Worm (Caenorhabditis elegans): ENCODE results near the gene K08B5.1.

Gene K08B5.1

DNA sequence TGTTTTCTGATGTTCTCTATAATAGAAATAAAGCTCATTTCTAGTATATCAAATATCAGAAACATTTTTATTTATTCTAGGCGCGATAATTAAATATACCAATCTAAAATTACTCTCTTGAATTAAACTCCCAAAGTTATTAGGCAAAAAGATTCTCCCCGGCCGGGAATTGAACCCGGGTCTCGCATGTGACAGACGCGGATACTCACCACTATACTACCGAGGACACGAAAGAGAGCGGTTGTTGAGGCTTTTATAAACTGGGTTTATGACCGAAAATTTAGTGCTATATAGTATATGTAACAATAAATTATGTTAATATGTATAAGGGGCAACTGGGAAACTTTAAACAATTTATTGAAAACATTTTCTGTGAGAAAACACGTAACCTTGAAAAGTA lies 46.3 kb downstream of the K08B5.1 start:
- no peak for TF ChIP-seq pax-1 (tag; optimal IDR thresholded peaks at IDR 0.05)
- TF ChIP-seq zip-5 (tag; optimal IDR thresholded peaks at IDR 0.05) = peak; percentile 8
- no peak for TF ChIP-seq ceh-18 (tag; optimal IDR thresholded peaks at IDR 0.05)
- peak; percentile 23 for TF ChIP-seq ztf-16 (tag; optimal IDR thresholded peaks at IDR 0.05)
- TF ChIP-seq elt-4 (tag; optimal IDR thresholded peaks at IDR 0.05) = no peak
- peak; percentile 21 for TF ChIP-seq ceh-48 (tag; optimal IDR thresholded peaks at IDR 0.05)
- TF ChIP-seq T23F11.4 (GFP tag; optimal IDR thresholded peaks at IDR 0.05) = no peak
- TF ChIP-seq K02D7.2 (tag; optimal IDR thresholded peaks at IDR 0.05) = peak; percentile 39
- peak; percentile 68; the same call in 1 of the 2 replicates for TF ChIP-seq unc-3 (GFP tag; conservative IDR thresholded peaks at IDR 0.05)
- TF ChIP-seq unc-3 (tag; optimal IDR thresholded peaks at IDR 0.05) = peak; percentile 41
- TF ChIP-seq unc-42 (tag; optimal IDR thresholded peaks at IDR 0.05) = peak; percentile 9
- no peak for TF ChIP-seq syd-9 (tag; optimal IDR thresholded peaks at IDR 0.05)
- peak; percentile 10 for TF ChIP-seq fax-1 (tag; optimal IDR thresholded peaks at IDR 0.05)
- TF ChIP-seq pros-1 (tag; optimal IDR thresholded peaks at IDR 0.05) = no peak
- peak; percentile 55 for TF ChIP-seq K09A11.1 (tag; optimal IDR thresholded peaks at IDR 0.05; ENCODE audit: insufficient read depth)
- TF ChIP-seq ceh-6 (GFP tag; optimal IDR thresholded peaks at IDR 0.05) = peak; percentile 58
- TF ChIP-seq fkh-10 (GFP tag; optimal IDR thresholded peaks at IDR 0.05) = no peak
- no peak for TF ChIP-seq hlh-6 (tag; optimal IDR thresholded peaks at IDR 0.05)
- peak; percentile 14 for TF ChIP-seq hlh-13 (GFP tag; optimal IDR thresholded peaks at IDR 0.05)
- TF ChIP-seq pha-2 (tag; optimal IDR thresholded peaks at IDR 0.05) = peak; percentile 11
- no peak for TF ChIP-seq nhr-11 (tag; optimal IDR thresholded peaks at IDR 0.05)
- no peak for TF ChIP-seq ets-4 (tag; optimal IDR thresholded peaks at IDR 0.05)
- TF ChIP-seq unc-55 (GFP tag; optimal IDR thresholded peaks at IDR 0.05) = no peak
- no peak for TF ChIP-seq pag-3 (tag; optimal IDR thresholded peaks at IDR 0.05; ENCODE audit: borderline replicate concordance)
- peak; percentile 45 for TF ChIP-seq C38D4.7 (GFP tag; optimal IDR thresholded peaks at IDR 0.05)
- TF ChIP-seq dmd-4 (tag; optimal IDR thresholded peaks at IDR 0.05; ENCODE audit: borderline replicate concordance) = peak; percentile 16
- peak; percentile 59 for TF ChIP-seq elt-2 (tag; optimal IDR thresholded peaks at IDR 0.05)
- peak; percentile 62 for TF ChIP-seq ceh-19 (GFP tag; optimal IDR thresholded peaks at IDR 0.05)
- peak; percentile 46 for TF ChIP-seq unc-86 (tag; optimal IDR thresholded peaks at IDR 0.05)
- no peak for TF ChIP-seq eyg-1 (tag; optimal IDR thresholded peaks at IDR 0.05)
- TF ChIP-seq ama-1 (optimal IDR thresholded peaks at IDR 0.05) = no peak
- TF ChIP-seq Y22D7AL.16 (tag; optimal IDR thresholded peaks at IDR 0.05) = peak; percentile 46
- no peak for TF ChIP-seq C08G9.2 (tag; optimal IDR thresholded peaks at IDR 0.05)
- no peak for TF ChIP-seq nhr-232 (tag; optimal IDR thresholded peaks at IDR 0.05)
- TF ChIP-seq lim-6 (tag; optimal IDR thresholded peaks at IDR 0.05) = no peak
- TF ChIP-seq rnt-1 (tag; optimal IDR thresholded peaks at IDR 0.05) = peak; percentile 16
- no peak for TF ChIP-seq mec-3 (tag; optimal IDR thresholded peaks at IDR 0.05; ENCODE audit: borderline replicate concordance)
- TF ChIP-seq ref-2 (tag; optimal IDR thresholded peaks at IDR 0.05) = no peak
- TF ChIP-seq ahr-1 (tag; optimal IDR thresholded peaks at IDR 0.05) = peak; percentile 26
- peak; percentile 3 for TF ChIP-seq ceh-30 (tag; optimal IDR thresholded peaks at IDR 0.05)
- TF ChIP-seq ceh-45 (GFP tag; IDR thresholded peaks at IDR 0.05) = 0 out of 2 replicates have a peak, but pooled peaks have one; percentile 54
- TF ChIP-seq hlh-15 (tag; optimal IDR thresholded peaks at IDR 0.05) = peak; percentile 26
- peak; percentile 34 for TF ChIP-seq hlh-8 (tag; optimal IDR thresholded peaks at IDR 0.05)
- peak; percentile 67 for TF ChIP-seq ttx-3 (tag; optimal IDR thresholded peaks at IDR 0.05)
- no peak for TF ChIP-seq dve-1 (tag; optimal IDR thresholded peaks at IDR 0.05)
- TF ChIP-seq pat-9 (tag; optimal IDR thresholded peaks at IDR 0.05) = peak; percentile 63
- no peak for TF ChIP-seq pqm-1 (tag; optimal IDR thresholded peaks at IDR 0.05)
- peak; percentile 37 for TF ChIP-seq sdc-2 (tag; optimal IDR thresholded peaks at IDR 0.05)
- TF ChIP-seq tbx-7 (tag; optimal IDR thresholded peaks at IDR 0.05) = no peak
- TF ChIP-seq gmeb-2 (tag; optimal IDR thresholded peaks at IDR 0.05) = peak; percentile 56
- peak; percentile 20 for TF ChIP-seq ceh-24 (tag; optimal IDR thresholded peaks at IDR 0.05)
- TF ChIP-seq ceh-31 (tag; optimal IDR thresholded peaks at IDR 0.05) = no peak
- no peak for TF ChIP-seq ceh-22 (tag; optimal IDR thresholded peaks at IDR 0.05)
- TF ChIP-seq sox-4 (tag; optimal IDR thresholded peaks at IDR 0.05) = peak; percentile 50

Data from whole organism, late embryonic.